Fruit fly (Drosophila melanogaster) whole organism, adult: Measurements from ENCODE around the gene CG32483.

ENCODE experiments used
- CG11617 ChIP-seq: fragments of 200-800 bp; sonication (Bioruptor generic); optimal IDR thresholded peaks from 2 replicates; lab custom pipeline; 2017; ENCODE audit warnings: mild to moderate bottlenecking, missing biosample characterization, missing genetic modification reagents, missing genetic modification characterization
- CG12768 ChIP-seq: fragments of 200-800 bp; sonication (Bioruptor generic); optimal IDR thresholded peaks from 2 replicates; lab custom pipeline; 2017; ENCODE audit warnings: missing biosample characterization, missing genetic modification characterization, mild to moderate bottlenecking, moderate library complexity, missing genetic modification reagents
- CG14711 ChIP-seq: fragments of 200-800 bp; sonication (Bioruptor generic); optimal IDR thresholded peaks from 2 replicates; lab custom pipeline; 2018; ENCODE audit warnings: missing biosample characterization, mild to moderate bottlenecking, missing genetic modification characterization, moderate library complexity
- CG1620 ChIP-seq: fragments of 200-800 bp; sonication (Bioruptor generic); optimal IDR thresholded peaks from 2 replicates; lab custom pipeline; 2016; ENCODE audit warnings: missing biosample characterization, missing genetic modification characterization
- CG33017 ChIP-seq: fragments of 200-800 bp; sonication (Bioruptor generic); optimal IDR thresholded peaks from 2 replicates; lab custom pipeline; 2018; ENCODE audit warnings: missing biosample characterization, mild to moderate bottlenecking, missing genetic modification characterization, moderate library complexity
- CG5204 ChIP-seq: fragments of 200-800 bp; sonication (Bioruptor generic); optimal IDR thresholded peaks from 2 replicates; lab custom pipeline; 2016; ENCODE audit warnings: missing biosample characterization, missing genetic modification characterization
- CG7045 ChIP-seq: fragments of 200-800 bp; sonication (Bioruptor generic); optimal IDR thresholded peaks from 2 replicates; lab custom pipeline; 2017; ENCODE audit warnings: missing biosample characterization, mild to moderate bottlenecking, missing genetic modification characterization
- CG7101 ChIP-seq: fragments of 200-800 bp; sonication (Bioruptor generic); optimal IDR thresholded peaks from 2 replicates; lab custom pipeline; 2018; ENCODE audit warnings: missing biosample characterization, mild to moderate bottlenecking, missing genetic modification characterization, moderate library complexity
- Clk ChIP-seq: fragments of 200-800 bp; sonication (Bioruptor generic); optimal IDR thresholded peaks from 2 replicates; lab custom pipeline; 2017; ENCODE audit warnings: missing biosample characterization, missing genetic modification characterization
- Crg-1 ChIP-seq: fragments of 200-800 bp; sonication (Bioruptor generic); optimal IDR thresholded peaks from 2 replicates; lab custom pipeline; 2016; ENCODE audit warnings: missing biosample characterization, missing genetic modification characterization
- Hr96 ChIP-seq: fragments of 200-800 bp; sonication (Bioruptor generic); optimal IDR thresholded peaks from 2 replicates; lab custom pipeline; 2016; ENCODE audit warnings: missing biosample characterization, missing genetic modification characterization
- Mnt ChIP-seq: fragments of 200-800 bp; sonication (Bioruptor generic); optimal IDR thresholded peaks from 2 replicates; lab custom pipeline; 2016; ENCODE audit warnings: missing biosample characterization, mild to moderate bottlenecking, missing genetic modification characterization
- bab1 ChIP-seq: fragments of 200-800 bp; sonication (Bioruptor generic); optimal IDR thresholded peaks from 3 replicates; lab custom pipeline; 2019; ENCODE audit warnings: missing biosample characterization, mild to moderate bottlenecking, missing genetic modification characterization, moderate library complexity
- cic ChIP-seq: fragments of 200-800 bp; sonication (Bioruptor generic); optimal IDR thresholded peaks from 2 replicates; lab custom pipeline; 2017; ENCODE audit warnings: missing biosample characterization, mild to moderate bottlenecking, missing genetic modification characterization, moderate library complexity
- cnc ChIP-seq, 2 experiments: fragments of >200 bp; optimal IDR thresholded peaks; 2 replicates each; lab custom pipeline; 2017
- kay ChIP-seq: fragments of 200-800 bp; sonication (Bioruptor generic); peaks from one replicate; lab custom pipeline; 2016; ENCODE audit warnings: missing biosample characterization, missing genetic modification characterization, borderline replicate concordance
- ovo ChIP-seq: fragments of 200-800 bp; sonication (Bioruptor generic); optimal IDR thresholded peaks from 2 replicates; lab custom pipeline; 2016; ENCODE audit warnings: missing biosample characterization, missing genetic modification characterization
- pad ChIP-seq: fragments of 200-800 bp; sonication (Bioruptor generic); optimal IDR thresholded peaks from 3 replicates; lab custom pipeline; 2017; ENCODE audit warnings: missing biosample characterization, missing genetic modification characterization, mild to moderate bottlenecking, moderate library complexity, missing genetic modification reagents
- tj ChIP-seq: fragments of 200-800 bp; sonication (Bioruptor generic); optimal IDR thresholded peaks from 3 replicates; lab custom pipeline; 2017; ENCODE audit warnings: missing biosample characterization, mild to moderate bottlenecking, missing genetic modification characterization, moderate library complexity
- toe ChIP-seq: fragments of 200-800 bp; sonication (Bioruptor generic); optimal IDR thresholded peaks from 2 replicates; lab custom pipeline; 2016; ENCODE audit warnings: missing biosample characterization, missing genetic modification characterization

The CG32483 gene

DNA sequence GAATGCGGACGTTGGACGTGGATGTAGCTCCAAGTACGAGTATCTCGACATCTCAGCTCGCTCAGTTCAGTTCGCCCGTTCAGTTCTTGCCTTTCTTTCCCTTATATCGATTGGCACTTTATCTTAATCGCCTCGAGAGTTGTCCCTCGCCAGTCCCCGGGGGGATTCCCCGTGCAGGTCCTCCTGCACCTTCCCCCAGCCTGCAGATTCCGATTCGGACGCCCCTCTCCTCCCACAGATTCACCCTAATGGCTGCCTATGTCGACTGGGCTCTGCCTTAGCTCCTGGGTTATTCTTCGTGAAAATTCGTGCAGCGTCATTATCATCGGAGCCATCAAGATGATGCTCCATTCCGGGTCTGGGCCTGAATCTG is 7.2 kb upstream of the CG32483 start:
- TF ChIP-seq CG12768 (GFP tag; lab: Kevin White, UChicago) (no peak), CG14711 (no peak), bab1 (no peak), tj (GFP tag; lab: Kevin White, UChicago) (no peak), CG7045 (GFP tag; lab: Kevin White, UChicago) (no peak), CG5204 (GFP tag; lab: Kevin White, UChicago) (no peak), Hr96 (GFP tag; lab: Kevin White, UChicago) (no peak), CG33017 (tag; lab: Kevin White, UChicago) (no peak), Crg-1 (GFP tag; lab: Kevin White, UChicago) (no peak), pad (no peak), cic (GFP tag; lab: Kevin White, UChicago) (no peak), CG1620 (GFP tag; lab: Kevin White, UChicago) (no peak), kay (no peak), cnc (optimal IDR thresholded peaks at IDR 0.05; lab: Kevin White, UChicago) (no peak), Clk (GFP tag; lab: Kevin White, UChicago) (no peak), ovo (GFP tag; lab: Kevin White, UChicago) (no peak)

DNA sequence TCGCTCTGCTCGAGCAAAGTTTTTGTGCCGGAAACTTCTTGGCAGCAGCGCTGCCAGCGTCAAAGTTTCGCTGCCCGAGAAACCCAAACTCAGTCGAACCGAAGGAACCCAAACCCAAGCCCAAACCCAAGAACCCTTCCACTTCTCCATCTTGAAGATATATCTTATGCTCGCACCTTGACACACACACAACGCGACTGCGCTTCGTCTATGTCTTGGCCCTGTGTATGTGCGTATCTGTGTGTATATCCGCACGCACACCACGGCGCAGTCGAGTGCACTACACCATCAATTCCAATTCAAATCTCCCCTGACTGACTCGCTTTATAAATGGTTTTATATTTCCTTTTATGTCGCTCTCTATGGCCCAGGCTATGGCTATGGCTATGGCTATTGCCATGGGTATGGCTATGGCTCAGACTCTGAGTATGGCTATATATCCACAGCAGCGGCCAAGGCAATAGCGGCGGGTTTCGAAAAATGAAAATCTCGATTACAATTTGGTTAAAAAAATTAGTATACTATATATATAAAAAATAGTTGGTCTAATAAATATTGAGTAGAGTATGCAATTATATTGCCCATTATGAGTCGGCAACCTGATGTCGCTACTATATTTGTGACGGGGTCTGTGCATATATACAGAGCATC is 6.6 kb upstream of the CG32483 start:
- TF ChIP-seq CG1620 (GFP tag; lab: Kevin White, UChicago) = no peak
- no peak for TF ChIP-seq Mnt (GFP tag; lab: Kevin White, UChicago)
- no peak for TF ChIP-seq toe (GFP tag; lab: Kevin White, UChicago)
- no peak for TF ChIP-seq cic (GFP tag; lab: Kevin White, UChicago)
- TF ChIP-seq tj (GFP tag; lab: Kevin White, UChicago) = no peak
- peak; percentile 51 for TF ChIP-seq CG12768 (GFP tag; lab: Kevin White, UChicago)
- TF ChIP-seq ovo (GFP tag; lab: Kevin White, UChicago) = no peak
- no peak for TF ChIP-seq CG11617 (GFP tag; lab: Kevin White, UChicago)
- peak; percentile 54 for TF ChIP-seq CG14711
- TF ChIP-seq CG33017 (tag; lab: Kevin White, UChicago) = peak; percentile 58
- TF ChIP-seq Clk (GFP tag; lab: Kevin White, UChicago) = no peak
- no peak for TF ChIP-seq bab1
- no peak for TF ChIP-seq Crg-1 (GFP tag; lab: Kevin White, UChicago)
- no peak for TF ChIP-seq Hr96 (GFP tag; lab: Kevin White, UChicago)
- no peak for TF ChIP-seq cnc (optimal IDR thresholded peaks at IDR 0.05; lab: Kevin White, UChicago)
- peak; percentile 63 for TF ChIP-seq CG7045 (GFP tag; lab: Kevin White, UChicago)
- TF ChIP-seq kay = peak; percentile 32
- TF ChIP-seq pad = peak; percentile 11
- peak; percentile 58 for TF ChIP-seq CG7101 (tag; lab: Kevin White, UChicago)
- TF ChIP-seq CG5204 (GFP tag; lab: Kevin White, UChicago) = peak; percentile 31

dm6 chr3L:695510-695909 is 5.6 kb upstream of the CG32483 start:
- TF ChIP-seq pad = no peak
- TF ChIP-seq bab1 = no peak
- no peak for TF ChIP-seq Mnt (GFP tag; lab: Kevin White, UChicago)
- no peak for TF ChIP-seq CG1620 (GFP tag; lab: Kevin White, UChicago)
- TF ChIP-seq CG12768 (GFP tag; lab: Kevin White, UChicago) = no peak
- TF ChIP-seq Crg-1 (GFP tag; lab: Kevin White, UChicago) = no peak
- TF ChIP-seq CG33017 (tag; lab: Kevin White, UChicago) = no peak
- TF ChIP-seq CG11617 (GFP tag; lab: Kevin White, UChicago) = no peak
- TF ChIP-seq kay = no peak
- no peak for TF ChIP-seq Clk (GFP tag; lab: Kevin White, UChicago)

- peak; percentile 36 for TF ChIP-seq bab1
- no peak for TF ChIP-seq kay
These were observed 2.8 kb upstream of the CG32483 start, which contains the start of gene Vti1a for dm6 chr3L:692699-693098. Gene Vti1a, minus strand, starts transcription at chr3L:692919.

dm6 chr3L:687858-688257 is 2.0 kb downstream of the CG32483 start, which contains the start of gene hiro:
Gene hiro, minus strand, starts transcription at chr3L:687958.
- no peak for TF ChIP-seq CG7045 (GFP tag; lab: Kevin White, UChicago)
- TF ChIP-seq Clk (GFP tag; lab: Kevin White, UChicago) = no peak
- no peak for TF ChIP-seq CG11617 (GFP tag; lab: Kevin White, UChicago)
- TF ChIP-seq cic (GFP tag; lab: Kevin White, UChicago) = no peak
- no peak for TF ChIP-seq bab1
- no peak for TF ChIP-seq tj (GFP tag; lab: Kevin White, UChicago)
- TF ChIP-seq CG1620 (GFP tag; lab: Kevin White, UChicago) = no peak
- no peak for TF ChIP-seq ovo (GFP tag; lab: Kevin White, UChicago)
- TF ChIP-seq kay = no peak
- no peak for TF ChIP-seq pad
- no peak for TF ChIP-seq CG33017 (tag; lab: Kevin White, UChicago)
- TF ChIP-seq CG5204 (GFP tag; lab: Kevin White, UChicago) = no peak
- TF ChIP-seq cnc (optimal IDR thresholded peaks at IDR 0.05; lab: Kevin White, UChicago) = no peak
- TF ChIP-seq Mnt (GFP tag; lab: Kevin White, UChicago) = no peak
- TF ChIP-seq CG12768 (GFP tag; lab: Kevin White, UChicago) = no peak
- no peak for TF ChIP-seq Crg-1 (GFP tag; lab: Kevin White, UChicago)
- no peak for TF ChIP-seq toe (GFP tag; lab: Kevin White, UChicago)

- TF ChIP-seq cnc (optimal IDR thresholded peaks at IDR 0.05; lab: Kevin White, UChicago) = no peak
- TF ChIP-seq toe (GFP tag; lab: Kevin White, UChicago) = no peak
- no peak for TF ChIP-seq CG7101 (tag; lab: Kevin White, UChicago)
- TF ChIP-seq pad = peak; percentile 30
- no peak for TF ChIP-seq CG7045 (GFP tag; lab: Kevin White, UChicago)
- no peak for TF ChIP-seq CG1620 (GFP tag; lab: Kevin White, UChicago)
- no peak for TF ChIP-seq cic (GFP tag; lab: Kevin White, UChicago)
- no peak for TF ChIP-seq Hr96 (GFP tag; lab: Kevin White, UChicago)
- TF ChIP-seq kay = no peak
- TF ChIP-seq bab1 = no peak
- TF ChIP-seq CG14711 = peak; percentile 52
- no peak for TF ChIP-seq CG33017 (tag; lab: Kevin White, UChicago)
- peak; percentile 31 for TF ChIP-seq tj (GFP tag; lab: Kevin White, UChicago)
- no peak for TF ChIP-seq Clk (GFP tag; lab: Kevin White, UChicago)
- peak; percentile 25 for TF ChIP-seq Mnt (GFP tag; lab: Kevin White, UChicago)
- peak; percentile 92 for TF ChIP-seq ovo (GFP tag; lab: Kevin White, UChicago)
- TF ChIP-seq CG12768 (GFP tag; lab: Kevin White, UChicago) = no peak
- no peak for TF ChIP-seq Crg-1 (GFP tag; lab: Kevin White, UChicago)
- no peak for TF ChIP-seq CG11617 (GFP tag; lab: Kevin White, UChicago)
These were observed 4.5 kb downstream of the CG32483 start, which contains the start of gene ebd1 for dm6 chr3L:685441-685804. Gene ebd1, minus strand, starts transcription at chr3L:685549.
